Worm (Caenorhabditis elegans) whole organism, young adult: Measurements from ENCODE around the gene mcm-10.

Source experiments
- B0035.1 ChIP-seq: sonication (generic microtip); optimal IDR thresholded peaks from 2 replicates; lab custom pipeline; 2016; ENCODE audit warnings: missing genetic modification characterization, mild to moderate bottlenecking, missing compliant biosample characterization, missing genotype, missing genetic modification reagents
- B0261.1 ChIP-seq: sonication (generic microtip); optimal IDR thresholded peaks from 2 replicates; lab custom pipeline; 2016; ENCODE audit warnings: mild to moderate bottlenecking, missing genetic modification characterization, moderate library complexity, missing compliant biosample characterization
- B0336.3 ChIP-seq: fragments of 200-800 bp; sonication (Bioruptor generic); IDR thresholded peaks from 2 replicates; pipeline ENCODE4 v1.3.6; 2022; ENCODE audit warnings: missing genetic modification characterization, missing compliant biosample characterization
- D2030.7 ChIP-seq: fragments of 200-800 bp; sonication (Bioruptor generic); IDR thresholded peaks from 2 replicates; pipeline ENCODE4 v1.3.6; 2022; ENCODE audit warnings: missing genetic modification reagents, missing genetic modification characterization, missing compliant biosample characterization
- F10E7.11 ChIP-seq: sonication (generic microtip); optimal IDR thresholded peaks from 2 replicates; lab custom pipeline; 2017; ENCODE audit warnings: mild to moderate bottlenecking, missing genetic modification characterization, moderate library complexity, missing compliant biosample characterization
- F22D6.2 ChIP-seq: sonication (generic microtip); optimal IDR thresholded peaks from 2 replicates; lab custom pipeline; 2016; ENCODE audit warnings: mild to moderate bottlenecking, missing genetic modification characterization, missing compliant biosample characterization
- F33H1.4 ChIP-seq: fragments of 200-800 bp; sonication (Bioruptor generic); IDR thresholded peaks from 2 replicates; pipeline ENCODE4 v1.3.6; 2022; ENCODE audit warnings: missing genetic modification reagents, missing genetic modification characterization, missing compliant biosample characterization
- F39B2.1 ChIP-seq: fragments of 200-800 bp; sonication (Bioruptor generic); IDR thresholded peaks from 2 replicates; pipeline ENCODE4 v1.3.6; 2022; ENCODE audit warnings: missing genetic modification reagents, missing genetic modification characterization, missing compliant biosample characterization
- Y67H2A.10 ChIP-seq: fragments of 200-800 bp; sonication (Bioruptor generic); conservative IDR thresholded peaks from 2 replicates; pipeline ENCODE4 v1.3.6; 2022; ENCODE audit warnings: missing genetic modification reagents, missing genetic modification characterization, missing compliant biosample characterization
- akir-1 ChIP-seq: fragments of 200-800 bp; sonication (Bioruptor generic); optimal IDR thresholded peaks from 2 replicates; lab custom pipeline; 2018; ENCODE audit warnings: mild to moderate bottlenecking, missing genetic modification characterization, moderate library complexity, missing compliant biosample characterization
- ama-1 ChIP-seq, 3 experiments: fragments of 150-350 bp in 1 of 3; sonication (generic microtip) in 2 of 3; optimal IDR thresholded peaks; 2 replicates each; lab custom pipeline; 2014 to 2018; ENCODE audit warnings: missing biosample characterization in 2 of 3, missing genetic modification characterization in 2 of 3, missing genetic modification reagents in 2 of 3
- attf-6 ChIP-seq: fragments of 200-800 bp; sonication (Bioruptor generic); IDR thresholded peaks from 2 replicates; pipeline ENCODE4 v1.3.6; 2022; ENCODE audit warnings: missing genetic modification reagents, missing genetic modification characterization, missing compliant biosample characterization
- ccch-3 ChIP-seq: fragments of 200-800 bp; sonication (Bioruptor generic); optimal IDR thresholded peaks from 2 replicates; lab custom pipeline; 2018; ENCODE audit warnings: mild to moderate bottlenecking, missing genetic modification characterization, missing compliant biosample characterization
- cebp-1 ChIP-seq, 2 experiments: fragments of 200-800 bp in 1 of 2; sonication (Bioruptor generic) in 1 of 2; sonication (generic microtip) in 1 of 2; IDR thresholded peaks in 1 of 2; optimal IDR thresholded peaks in 1 of 2; 2 replicates each; pipeline versions ENCODE4 v1.3.6 to Lab custom; 2017 to 2022; ENCODE audit warnings: missing compliant biosample characterization in 2 of 2, missing genetic modification characterization in 2 of 2, mild to moderate bottlenecking in 1 of 2, missing genetic modification reagents in 1 of 2, moderate library complexity in 1 of 2
- ceh-91 ChIP-seq: fragments of 200-800 bp; sonication (Bioruptor generic); IDR thresholded peaks from 2 replicates; pipeline ENCODE4 v1.3.6; 2022; ENCODE audit warnings: missing genetic modification reagents, missing genetic modification characterization, missing compliant biosample characterization
- chd-7 ChIP-seq: sonication (generic microtip); optimal IDR thresholded peaks from 2 replicates; lab custom pipeline; 2016; ENCODE audit warnings: mild to moderate bottlenecking, missing genetic modification characterization, moderate library complexity, missing compliant biosample characterization
- die-1 ChIP-seq: sonication (generic microtip); optimal IDR thresholded peaks from 2 replicates; lab custom pipeline; 2016; ENCODE audit warnings: missing genotype, mild to moderate bottlenecking, missing genetic modification characterization, missing compliant biosample characterization
- dox-1 ChIP-seq: fragments of 200-800 bp; sonication (Bioruptor generic); IDR thresholded peaks from 2 replicates; pipeline ENCODE4 v1.3.6; 2022; ENCODE audit warnings: missing genetic modification reagents, missing genetic modification characterization, missing compliant biosample characterization
- dpl-1 ChIP-seq: fragments of 150-350 bp; optimal IDR thresholded peaks from 2 replicates; lab custom pipeline; 2014; ENCODE audit warnings: missing biosample characterization, missing genetic modification reagents, missing genetic modification characterization
- him-1 ChIP-seq: sonication (generic microtip); optimal IDR thresholded peaks from 2 replicates; lab custom pipeline; 2016; ENCODE audit warnings: missing genotype, missing genetic modification reagents, missing genetic modification characterization, missing compliant biosample characterization
- hmg-1.2 ChIP-seq: fragments of 200-800 bp; sonication (Bioruptor generic); IDR thresholded peaks from 2 replicates; pipeline ENCODE4 v1.3.6; 2022; ENCODE audit warnings: missing genetic modification reagents, missing genetic modification characterization, missing compliant biosample characterization
- let-526 ChIP-seq: fragments of 200-800 bp; sonication (Bioruptor generic); IDR thresholded peaks from 2 replicates; pipeline ENCODE4 v1.3.6; 2022; ENCODE audit warnings: missing genetic modification reagents, missing genetic modification characterization, missing compliant biosample characterization
- lin-40 ChIP-seq: sonication (generic microtip); optimal IDR thresholded peaks from 2 replicates; lab custom pipeline; 2016; ENCODE audit warnings: missing genetic modification characterization, mild to moderate bottlenecking, missing compliant biosample characterization, missing genotype, missing genetic modification reagents
- lin-54 ChIP-seq: fragments of 200-800 bp; sonication (Bioruptor generic); optimal IDR thresholded peaks from 2 replicates; lab custom pipeline; 2018; ENCODE audit warnings: mild to moderate bottlenecking, missing genetic modification characterization, missing compliant biosample characterization
- lsy-27 ChIP-seq: sonication (generic microtip); optimal IDR thresholded peaks from 2 replicates; lab custom pipeline; 2017; ENCODE audit warnings: missing genetic modification characterization, mild to moderate bottlenecking, missing compliant biosample characterization, antibody characterized with exemption, missing genotype, borderline replicate concordance; ENCODE audit not compliant: insufficient read depth
- madf-3 ChIP-seq: fragments of 200-800 bp; sonication (Bioruptor generic); IDR thresholded peaks from 2 replicates; pipeline ENCODE4 v1.3.6; 2022; ENCODE audit warnings: missing genetic modification reagents, missing genetic modification characterization, missing compliant biosample characterization
- madf-6 ChIP-seq: fragments of 200-800 bp; sonication (Bioruptor generic); IDR thresholded peaks from 2 replicates; pipeline ENCODE4 v1.3.6; 2022; ENCODE audit warnings: missing genetic modification reagents, missing genetic modification characterization, missing compliant biosample characterization
- madf-8 ChIP-seq: fragments of 200-800 bp; sonication (Bioruptor generic); conservative IDR thresholded peaks from 2 replicates; pipeline ENCODE4 v1.3.6; 2022; ENCODE audit warnings: missing genetic modification reagents, missing genetic modification characterization, missing compliant biosample characterization
- mcd-1 ChIP-seq: fragments of 200-800 bp; sonication (Bioruptor generic); IDR thresholded peaks from 2 replicates; pipeline ENCODE4 v1.3.6; 2022; ENCODE audit warnings: missing genetic modification reagents, missing genetic modification characterization, missing compliant biosample characterization
- nfyb-1 ChIP-seq: fragments of 200-800 bp; sonication (Bioruptor generic); IDR thresholded peaks from 2 replicates; pipeline ENCODE4 v1.3.6; 2022; ENCODE audit warnings: missing genetic modification reagents, missing genetic modification characterization, missing compliant biosample characterization
- pha-4 ChIP-seq: fragments of 150-350 bp; sonication (generic microtip); optimal IDR thresholded peaks from 2 replicates; lab custom pipeline; 2014; ENCODE audit warnings: missing biosample characterization, missing genetic modification reagents, missing genetic modification characterization
- rpc-1 ChIP-seq, 2 experiments: fragments of 150-350 bp in 1 of 2; sonication (generic microtip) in 1 of 2; optimal IDR thresholded peaks; 2 replicates each; lab custom pipeline; 2014 to 2018; ENCODE audit warnings: missing biosample characterization in 1 of 2, missing genetic modification characterization in 1 of 2, missing genetic modification reagents in 1 of 2, missing genotype in 1 of 2
- snpc-1.3 ChIP-seq: sonication (generic microtip); optimal IDR thresholded peaks from 2 replicates; lab custom pipeline; 2017; ENCODE audit warnings: missing genetic modification characterization, mild to moderate bottlenecking, missing compliant biosample characterization, antibody characterized with exemption, moderate library complexity, missing genotype, missing genetic modification reagents; ENCODE audit not compliant: insufficient read depth
- snpc-3.4 ChIP-seq: sonication (generic microtip); optimal IDR thresholded peaks from 2 replicates; lab custom pipeline; 2017; ENCODE audit warnings: missing genetic modification characterization, mild to moderate bottlenecking, missing compliant biosample characterization, antibody characterized with exemption, moderate library complexity, missing genotype, missing genetic modification reagents
- tbp1 ChIP-seq: fragments of 200-800 bp; sonication (Bioruptor generic); optimal IDR thresholded peaks from 2 replicates; lab custom pipeline; 2018; ENCODE audit warnings: mild to moderate bottlenecking, missing genetic modification characterization, missing compliant biosample characterization
- tlf-1 ChIP-seq: fragments of 200-800 bp; sonication (Bioruptor generic); optimal IDR thresholded peaks from 2 replicates; lab custom pipeline; 2018; ENCODE audit warnings: mild to moderate bottlenecking, missing genetic modification characterization, missing compliant biosample characterization
- xnd-1 ChIP-seq: sonication (generic microtip); optimal IDR thresholded peaks from 2 replicates; lab custom pipeline; 2016; ENCODE audit warnings: missing genotype, missing genetic modification reagents, missing genetic modification characterization, missing compliant biosample characterization
- zfh-2 ChIP-seq: fragments of 200-800 bp; sonication (Bioruptor generic); conservative IDR thresholded peaks from 2 replicates; pipeline ENCODE4 v1.3.6; 2022; ENCODE audit warnings: missing genetic modification reagents, missing genetic modification characterization, missing compliant biosample characterization
- ztf-3 ChIP-seq: fragments of 200-800 bp; sonication (Bioruptor generic); optimal IDR thresholded peaks from 2 replicates; lab custom pipeline; 2018; ENCODE audit warnings: mild to moderate bottlenecking, missing genetic modification characterization, missing compliant biosample characterization

The mcm-10 gene

DNA sequence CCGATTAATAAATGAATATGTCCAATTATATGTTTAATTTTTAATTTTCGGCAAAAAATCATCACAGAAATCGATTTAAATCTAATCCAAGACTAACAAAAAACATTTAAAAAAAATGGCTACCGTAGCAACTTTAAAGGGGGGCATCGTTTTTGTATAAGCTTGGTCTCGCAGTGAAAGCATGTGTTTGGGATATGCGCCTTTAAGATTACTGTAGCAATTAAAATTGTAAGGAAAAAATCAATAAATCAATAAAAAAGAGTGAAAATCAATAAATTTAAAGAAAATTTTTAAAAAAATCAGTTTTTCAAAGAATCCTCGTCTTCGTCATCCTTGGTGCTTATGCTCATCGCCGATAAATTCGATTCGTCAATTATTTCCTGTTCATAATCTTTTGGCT is 26.8 kb downstream of the mcm-10 start (continued):
- TF ChIP-seq lin-54 (GFP tag; lab: Kevin White, UChicago) (peak; percentile 62), madf-6 (GFP tag; lab: Robert Waterston, UW) (peak; percentile 93), D2030.7 (GFP tag; lab: Robert Waterston, UW) (peak; percentile 70), tbp1 (GFP tag; lab: Kevin White, UChicago) (peak; percentile 31), xnd-1 (tag; lab: Kevin White, UChicago) (peak; percentile 91), B0336.3 (GFP tag; lab: Robert Waterston, UW) (peak; percentile 34), let-526 (no peak), F10E7.11 (tag; lab: Kevin White, UChicago) (no peak), Y67H2A.10 (GFP tag; lab: Robert Waterston, UW) (no peak), F22D6.2 (tag; lab: Kevin White, UChicago) (no peak), F39B2.1 (GFP tag; lab: Robert Waterston, UW) (no peak), hmg-1.2 (GFP tag; lab: Robert Waterston, UW) (peak; percentile 27; the same call in 1 of the 2 replicates), madf-8 (GFP tag; lab: Robert Waterston, UW) (peak; percentile 87), ceh-91 (GFP tag; lab: Robert Waterston, UW) (peak; percentile 64), dpl-1 (GFP tag; lab: Kevin White, UChicago) (peak; percentile 40), chd-7 (tag; lab: Kevin White, UChicago) (no peak), snpc-3.4 (tag; lab: Kevin White, UChicago) (peak; percentile 17)

DNA sequence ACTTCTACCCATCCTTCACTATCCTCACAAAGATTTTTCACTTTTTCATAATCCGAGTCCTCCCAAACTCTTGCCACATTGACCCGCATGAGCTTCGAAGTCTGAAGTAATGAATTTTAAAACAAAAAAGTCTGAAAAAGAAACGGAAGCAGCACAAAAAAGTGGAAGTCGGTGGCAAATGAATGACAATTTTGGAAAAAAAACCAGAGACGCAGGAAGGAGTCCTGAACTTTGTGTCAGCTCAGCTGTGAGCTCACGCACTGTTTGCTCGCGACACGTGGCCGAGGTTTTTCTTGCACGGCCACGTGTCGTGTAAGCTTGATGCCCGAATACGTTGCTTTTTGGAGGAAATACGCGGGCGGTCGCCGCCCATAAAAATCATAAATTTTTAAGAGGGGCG is 29.0 kb downstream of the mcm-10 start, which contains the start of gene T28D6.7:
TSS of gene T28D6.7 (minus strand) at position 101 of the 400 bp plus-strand sequence.
- TF ChIP-seq zfh-2 (0 out of 2 replicates have a peak, but pooled peaks have one; percentile 21), madf-3 (GFP tag; lab: Robert Waterston, UW) (no peak), tlf-1 (GFP tag; lab: Kevin White, UChicago) (no peak)

DNA sequence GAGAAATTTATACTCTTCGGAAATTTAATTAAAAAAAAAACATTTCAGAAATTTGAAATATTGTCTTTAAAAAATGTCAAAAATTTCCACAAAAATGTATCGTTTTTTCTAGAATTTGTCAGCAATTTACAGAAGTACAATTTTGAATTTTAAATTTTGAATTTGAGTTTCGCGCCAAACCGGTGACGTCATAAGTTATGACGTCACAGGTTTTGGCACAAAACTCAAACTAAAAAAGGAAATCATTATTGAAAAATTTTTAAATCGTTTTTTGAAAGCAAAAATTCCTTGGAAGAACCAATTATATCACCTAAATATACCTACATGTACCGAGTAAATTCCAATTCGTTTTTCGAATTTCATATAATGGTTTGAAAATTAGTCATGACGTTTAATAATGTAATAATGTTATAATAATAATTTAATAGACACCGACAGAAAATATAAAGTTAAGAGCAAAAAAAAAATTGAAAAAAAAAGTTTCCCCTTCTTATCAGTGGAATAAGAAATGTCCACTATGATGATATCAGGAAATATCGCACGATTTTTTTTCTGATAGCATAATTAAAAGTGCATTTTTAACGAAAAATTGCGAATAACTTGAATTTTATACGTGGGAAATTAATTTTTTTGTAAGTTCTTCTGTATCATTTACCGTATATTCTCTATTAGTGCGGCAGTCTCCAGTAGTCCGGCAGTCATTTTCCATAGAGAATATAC is 32.9 kb downstream of the mcm-10 start:
- TF ChIP-seq ccch-3 (GFP tag; lab: Kevin White, UChicago) (no peak), die-1 (tag; lab: Kevin White, UChicago) (no peak), pha-4 (tag; lab: Kevin White, UChicago) (no peak), attf-6 (GFP tag; lab: Robert Waterston, UW) (no peak), akir-1 (GFP tag; lab: Kevin White, UChicago) (no peak), rpc-1 (optimal IDR thresholded peaks at IDR 0.05; lab: Kevin White, UChicago) (no peak), rpc-1 (tag; optimal IDR thresholded peaks at IDR 0.05; lab: Kevin White, UChicago) (no peak), mcd-1 (GFP tag; lab: Robert Waterston, UW) (no peak), lsy-27 (tag; lab: Kevin White, UChicago) (no peak)

DNA sequence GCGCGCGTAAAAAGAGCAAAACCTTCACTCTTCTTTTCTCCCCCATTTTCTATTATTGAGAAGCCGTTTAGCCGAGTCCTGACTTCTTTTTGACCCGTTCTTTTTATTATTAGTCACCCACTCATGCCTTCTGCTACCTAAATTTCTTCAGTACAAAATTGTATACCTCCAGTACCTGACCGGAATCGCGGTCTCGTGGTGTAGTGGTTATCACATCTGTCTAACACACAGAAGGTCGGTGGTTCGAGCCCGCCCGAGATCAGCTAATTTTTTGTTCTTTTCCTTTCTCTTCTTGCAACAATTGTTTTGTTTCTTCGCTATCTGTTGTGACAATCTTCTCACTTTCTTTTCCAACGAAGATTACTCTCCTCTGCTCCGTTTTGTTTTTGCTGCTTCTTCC is 35.5 kb downstream of the mcm-10 start:
- TF ChIP-seq dox-1 (GFP tag; lab: Robert Waterston, UW) (peak; percentile 52), F33H1.4 (no peak; the same call in 1 of the 2 replicates), snpc-1.3 (tag; lab: Kevin White, UChicago) (peak; percentile 17), lin-40 (tag; lab: Kevin White, UChicago) (peak; percentile 15), D2030.7 (GFP tag; lab: Robert Waterston, UW) (peak; percentile 73), rpc-1 (optimal IDR thresholded peaks at IDR 0.05; lab: Kevin White, UChicago) (peak; percentile 66), rpc-1 (tag; optimal IDR thresholded peaks at IDR 0.05; lab: Kevin White, UChicago) (peak; percentile 68), ama-1 (optimal IDR thresholded peaks at IDR 0.05; lab: Kevin White, UChicago) (no peak), ama-1 (GFP tag; optimal IDR thresholded peaks at IDR 0.05; lab: Kevin White, UChicago) (peak in 1 of 2 experiments; percentile 51), nfyb-1 (GFP tag; lab: Robert Waterston, UW) (peak; percentile 25; the same call in 1 of the 2 replicates), B0336.3 (GFP tag; lab: Robert Waterston, UW) (peak; percentile 26; the same call in 1 of the 2 replicates), him-1 (tag; lab: Kevin White, UChicago) (no peak), B0035.1 (peak; percentile 2), tbp1 (GFP tag; lab: Kevin White, UChicago) (peak; percentile 90), mcd-1 (GFP tag; lab: Robert Waterston, UW) (0 out of 2 replicates have a peak, but pooled peaks have one; percentile 24), tlf-1 (GFP tag; lab: Kevin White, UChicago) (no peak), cebp-1 (GFP tag; IDR thresholded peaks at IDR 0.05; lab: Robert Waterston, UW) (no peak), cebp-1 (tag; optimal IDR thresholded peaks at IDR 0.05; lab: Kevin White, UChicago) (peak; percentile 32), B0261.1 (peak; percentile 73), ztf-3 (GFP tag; lab: Kevin White, UChicago) (no peak)
